Worm (Caenorhabditis elegans) whole organism, midembryonic: Measurements from ENCODE around the gene F49C12.7.

ENCODE experiments used
- cog-1 ChIP-seq: sonication (generic microtip); optimal IDR thresholded peaks from 2 replicates; lab custom pipeline; 2016; ENCODE audit warnings: missing genetic modification characterization, missing compliant biosample characterization
- flt-1 ChIP-seq: fragments of 200-800 bp; sonication (Bioruptor generic); IDR thresholded peaks from 2 replicates; pipeline ENCODE4 v1.3.6; 2022; ENCODE audit warnings: missing genetic modification characterization, missing compliant biosample characterization
- klf-2 ChIP-seq: fragments of 200-800 bp; sonication (Bioruptor generic); conservative IDR thresholded peaks from 2 replicates; pipeline ENCODE4 v1.3.6; 2022; ENCODE audit warnings: missing genetic modification reagents, missing genetic modification characterization, missing compliant biosample characterization
- ztf-23 ChIP-seq: fragments of 200-800 bp; sonication (Bioruptor generic); IDR thresholded peaks from 2 replicates; pipeline ENCODE4 v1.3.6; 2022; ENCODE audit warnings: missing genetic modification reagents, missing genetic modification characterization, missing compliant biosample characterization

DNA sequence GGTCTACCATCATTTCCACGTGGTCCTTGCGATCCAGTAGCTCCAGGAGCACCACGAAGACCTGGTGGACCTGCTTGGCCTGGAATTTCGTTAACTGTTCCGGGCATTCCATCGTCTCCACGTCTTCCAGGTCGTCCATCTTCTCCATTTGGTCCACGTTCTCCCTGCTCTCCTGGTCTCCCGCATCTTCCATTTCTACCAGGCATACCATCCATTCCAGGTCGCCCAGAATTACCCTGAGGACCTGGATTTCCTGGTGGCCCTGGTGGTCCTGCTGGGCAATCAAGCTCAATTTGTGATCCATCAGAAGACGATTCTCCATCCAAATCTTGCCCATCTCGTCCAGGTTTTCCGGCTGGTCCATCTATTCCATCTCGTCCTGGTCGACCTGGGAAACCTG is 51.9 kb downstream of the F49C12.7 start:
- no peak for TF ChIP-seq flt-1
- no peak for TF ChIP-seq ztf-23 (GFP tag; lab: Robert Waterston, UW)
- no peak for TF ChIP-seq cog-1 (tag; lab: Kevin White, UChicago)
- no peak for TF ChIP-seq klf-2 (GFP tag; lab: Robert Waterston, UW)
